Worm (Caenorhabditis elegans) whole organism, young adult: ENCODE results near the gene C48B4.10.
A peak's percentile ranks its signal among the peaks of the same experiment; 100 is the strongest.

Experiments
- Y67H2A.10 ChIP-seq: fragments of 200-800 bp; sonication (Bioruptor generic); conservative IDR thresholded peaks from 2 replicates; pipeline ENCODE4 v1.3.6; 2022; ENCODE audit warnings: missing genetic modification reagents, missing genetic modification characterization, missing compliant biosample characterization
- ama-1 ChIP-seq, 3 experiments: fragments of 150-350 bp in 1 of 3; sonication (generic microtip) in 2 of 3; optimal IDR thresholded peaks; 2 replicates each; lab custom pipeline; 2014 to 2018; ENCODE audit warnings: missing biosample characterization in 2 of 3, missing genetic modification characterization in 2 of 3, missing genetic modification reagents in 2 of 3
- ccch-3 ChIP-seq: fragments of 200-800 bp; sonication (Bioruptor generic); optimal IDR thresholded peaks from 2 replicates; lab custom pipeline; 2018; ENCODE audit warnings: mild to moderate bottlenecking, missing genetic modification characterization, missing compliant biosample characterization
- ceh-40 ChIP-seq: fragments of 200-800 bp; sonication (Bioruptor generic); IDR thresholded peaks from 2 replicates; pipeline ENCODE4 v1.3.6; 2022; ENCODE audit warnings: missing genetic modification characterization, missing compliant biosample characterization
- fkh-3 ChIP-seq: sonication (generic microtip); optimal IDR thresholded peaks from 2 replicates; lab custom pipeline; 2016; ENCODE audit warnings: mild to moderate bottlenecking, missing genetic modification characterization, missing compliant biosample characterization
- hmg-20 ChIP-seq: fragments of 200-800 bp; sonication (Bioruptor generic); IDR thresholded peaks from 2 replicates; pipeline ENCODE4 v1.3.6; 2022; ENCODE audit warnings: missing genetic modification reagents, missing genetic modification characterization, missing compliant biosample characterization
- lin-26 ChIP-seq: fragments of 200-800 bp; sonication (Bioruptor generic); IDR thresholded peaks from 2 replicates; pipeline ENCODE4 v1.3.6; 2022; ENCODE audit warnings: missing genetic modification reagents, missing genetic modification characterization, missing compliant biosample characterization
- snpc-3.4 ChIP-seq: sonication (generic microtip); optimal IDR thresholded peaks from 2 replicates; lab custom pipeline; 2017; ENCODE audit warnings: missing genetic modification characterization, mild to moderate bottlenecking, missing compliant biosample characterization, antibody characterized with exemption, moderate library complexity, missing genotype, missing genetic modification reagents

Gene C48B4.10

DNA sequence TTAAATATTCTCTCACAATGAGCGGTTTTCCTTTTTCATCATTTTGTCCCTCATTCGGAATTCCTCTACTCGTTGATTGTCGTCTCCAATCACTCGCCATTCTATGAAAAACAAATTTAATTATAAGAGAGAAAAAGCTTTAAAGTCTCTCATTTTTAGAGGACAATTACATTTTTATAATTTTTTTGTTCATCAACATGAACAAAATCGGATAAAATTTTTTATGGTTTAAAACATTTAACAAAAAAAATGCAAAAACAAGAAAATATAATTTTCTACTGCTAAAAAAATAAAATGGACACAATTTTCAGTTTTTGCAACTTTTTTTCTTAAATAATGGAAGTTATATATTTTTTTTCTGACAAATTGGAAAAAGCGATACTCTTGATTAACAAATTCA lies 48.2 kb downstream of the C48B4.10 start, which contains the start of gene F55H2.7:
Gene F55H2.7, minus strand, starts transcription at position 101 of the 400 bp plus-strand sequence.
- peak; percentile 8 for TF ChIP-seq snpc-3.4
- TF ChIP-seq ccch-3 (GFP tag; lab: Kevin White, UChicago) = no peak
- TF ChIP-seq, all 124 proteins: peak for 1

DNA sequence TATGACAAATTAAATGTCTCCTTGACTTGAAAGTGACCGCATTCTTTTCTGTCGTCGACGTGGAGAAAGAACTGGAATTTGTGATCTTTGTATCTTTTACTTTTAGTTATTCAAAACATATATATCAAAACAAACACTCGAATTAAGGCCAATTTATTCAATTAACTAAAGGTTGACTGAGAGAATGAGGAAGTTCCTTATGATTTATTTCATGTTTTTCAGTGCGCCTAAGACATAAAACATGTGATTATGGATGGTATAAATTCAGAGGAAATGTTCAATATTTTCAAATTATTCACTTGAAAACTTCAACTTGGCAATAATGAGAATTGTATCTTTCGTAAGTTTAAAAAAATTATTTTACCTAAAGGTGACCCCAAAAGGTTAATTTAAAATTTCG lies 50.7 kb downstream of the C48B4.10 start, which contains the start of gene F55H2.8:
Gene F55H2.8, plus strand, starts transcription at position 301 of the 400 bp plus-strand sequence.
- no peak for TF ChIP-seq Y67H2A.10 (GFP tag; lab: Robert Waterston, UW)
- TF ChIP-seq hmg-20 (GFP tag; lab: Robert Waterston, UW) = no peak
- TF ChIP-seq ama-1 (optimal IDR thresholded peaks at IDR 0.05; lab: Kevin White, UChicago) = no peak
- TF ChIP-seq ama-1 (GFP tag; optimal IDR thresholded peaks at IDR 0.05; lab: Kevin White, UChicago) = no peak
- no peak for TF ChIP-seq ceh-40 (GFP tag; lab: Robert Waterston, UW)
- no peak for TF ChIP-seq fkh-3 (tag; lab: Kevin White, UChicago)
- TF ChIP-seq lin-26 (GFP tag; lab: Robert Waterston, UW) = no peak
